Worm (Caenorhabditis elegans) whole organism, early embryonic: ENCODE results near the gene lbp-8.
"Not testable (repeated sequence)": the region's sequence is repeated elsewhere in the genome, so short reads cannot be mapped to it uniquely, and the experiment has no call there.

Source experiments
- B0310.2 ChIP-seq: sonication (generic microtip); optimal IDR thresholded peaks from 2 replicates; lab custom pipeline; 2016; ENCODE audit warnings: mild to moderate bottlenecking, missing genetic modification characterization, missing compliant biosample characterization
- aly-1 ChIP-seq: sonication (generic microtip); optimal IDR thresholded peaks from 2 replicates; lab custom pipeline; 2016; ENCODE audit warnings: missing genetic modification characterization, missing compliant biosample characterization
- ama-1 ChIP-seq: fragments of 150-350 bp; optimal IDR thresholded peaks from 2 replicates; lab custom pipeline; 2014
- ceh-13 ChIP-seq: fragments of 200-800 bp; sonication (Bioruptor generic); optimal IDR thresholded peaks from 2 replicates; lab custom pipeline; 2018; ENCODE audit warnings: mild to moderate bottlenecking, missing genetic modification characterization, missing compliant biosample characterization
- ceh-36 ChIP-seq: sonication (generic microtip); optimal IDR thresholded peaks from 2 replicates; lab custom pipeline; 2016; ENCODE audit warnings: missing genetic modification characterization, inconsistent platforms, missing compliant biosample characterization
- ets-7 ChIP-seq: sonication (generic microtip); optimal IDR thresholded peaks from 2 replicates; lab custom pipeline; 2016; ENCODE audit warnings: missing genotype, missing genetic modification characterization, missing compliant biosample characterization
- flt-1 ChIP-seq: fragments of 200-800 bp; sonication (Bioruptor generic); IDR thresholded peaks from 2 replicates; pipeline ENCODE4 v1.3.6; 2022; ENCODE audit warnings: missing genetic modification characterization, missing compliant biosample characterization
- hmg-4 ChIP-seq: fragments of 200-800 bp; sonication (Bioruptor generic); optimal IDR thresholded peaks from 2 replicates; lab custom pipeline; 2018; ENCODE audit warnings: mild to moderate bottlenecking, missing genetic modification characterization, missing compliant biosample characterization
- hnd-1 ChIP-seq: sonication (generic microtip); optimal IDR thresholded peaks from 2 replicates; lab custom pipeline; 2016; ENCODE audit warnings: missing genetic modification characterization, missing compliant biosample characterization
- pes-1 ChIP-seq: fragments of 200-800 bp; sonication (Bioruptor generic); IDR thresholded peaks from 2 replicates; pipeline ENCODE4 v1.3.6; 2022; ENCODE audit warnings: missing genetic modification reagents, missing genetic modification characterization, missing compliant biosample characterization
- tbx-11 ChIP-seq: fragments of 200-800 bp; sonication (Bioruptor generic); IDR thresholded peaks from 2 replicates; pipeline ENCODE4 v1.3.6; 2022; ENCODE audit warnings: missing genetic modification characterization, missing compliant biosample characterization

DNA sequence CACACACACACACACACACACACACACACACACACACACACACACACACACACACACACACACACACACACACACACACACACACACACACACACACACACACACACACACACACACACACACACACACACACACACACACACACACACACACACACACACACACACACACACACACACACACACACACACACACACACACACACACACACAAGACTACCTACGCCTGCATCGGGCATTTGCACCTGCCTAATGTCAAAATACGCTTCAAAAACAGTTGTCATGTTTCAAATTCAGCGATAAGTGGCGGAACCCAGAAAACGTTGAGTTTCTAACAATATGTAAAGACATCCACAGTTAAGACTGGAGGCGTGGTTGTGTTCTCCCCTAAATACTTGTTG lies 21.7 kb upstream of the lbp-8 start:
- not testable (repeated sequence) for TF ChIP-seq ama-1 (lab: Kevin White, UChicago); hnd-1 (tag; lab: Kevin White, UChicago); ceh-36; ets-7 (tag; lab: Kevin White, UChicago); hmg-4 (GFP tag; lab: Kevin White, UChicago); flt-1 (GFP tag; lab: Robert Waterston, UW); tbx-11 (GFP tag; lab: Robert Waterston, UW); ceh-13; pes-1 (GFP tag; lab: Robert Waterston, UW); aly-1 (tag; lab: Kevin White, UChicago)
- TF ChIP-seq B0310.2 = peak; percentile 10
